Worm (Caenorhabditis elegans) whole organism, L1 larva: ENCODE measurements around the gene ttr-19.

Source experiments
- fkh-10 ChIP-seq: sonication (generic microtip); optimal IDR thresholded peaks from 2 replicates; lab custom pipeline; 2017; ENCODE audit warnings: missing biosample characterization, missing genetic modification reagents, missing genetic modification characterization
- nhr-12 ChIP-seq: sonication (generic microtip); optimal IDR thresholded peaks from 2 replicates; lab custom pipeline; 2017; ENCODE audit warnings: missing biosample characterization, missing genetic modification characterization
- nhr-28 ChIP-seq: fragments of 150-350 bp; optimal IDR thresholded peaks from 2 replicates; lab custom pipeline; 2014; ENCODE audit warnings: missing biosample characterization, missing genetic modification characterization
- snpc-4 ChIP-seq: fragments of 150-350 bp; optimal IDR thresholded peaks from 2 replicates; lab custom pipeline; 2014; ENCODE audit warnings: missing biosample characterization, missing genetic modification characterization
- unc-130 ChIP-seq: fragments of 150-350 bp; optimal IDR thresholded peaks from 2 replicates; lab custom pipeline; 2017; ENCODE audit warnings: missing biosample characterization, missing genetic modification characterization, inconsistent platforms

ce11 chrV:10183810-10184209 lies 43.4 kb downstream of the ttr-19 start:
- TF ChIP-seq snpc-4 (tag; lab: Kevin White, UChicago), result no peak
- no peak for TF ChIP-seq nhr-28
- TF ChIP-seq fkh-10, result no peak
- no peak for TF ChIP-seq nhr-12 (tag; lab: Kevin White, UChicago)
- TF ChIP-seq unc-130 (tag; lab: Kevin White, UChicago), result no peak
